Worm (Caenorhabditis elegans) whole organism, young adult: ENCODE measurements around the gene str-188.
A peak's percentile ranks its signal among the peaks of the same experiment; 100 is the strongest.

Experiments
- D2030.7 ChIP-seq: fragments of 200-800 bp; sonication (Bioruptor generic); IDR thresholded peaks from 2 replicates; pipeline ENCODE4 v1.3.6; 2022; ENCODE audit warnings: missing genetic modification reagents, missing genetic modification characterization, missing compliant biosample characterization
- F37B4.10 ChIP-seq: fragments of 200-800 bp; sonication (Bioruptor generic); IDR thresholded peaks from 2 replicates; pipeline ENCODE4 v1.3.6; 2022; ENCODE audit warnings: missing genetic modification characterization, missing compliant biosample characterization
- Y53G8AR.9 ChIP-seq: fragments of 200-800 bp; sonication (Bioruptor generic); conservative IDR thresholded peaks from 2 replicates; pipeline ENCODE4 v1.3.6; 2022; ENCODE audit warnings: missing genetic modification reagents, missing genetic modification characterization, missing compliant biosample characterization
- Y56A3A.18 ChIP-seq: fragments of 200-800 bp; sonication (Bioruptor generic); IDR thresholded peaks from 2 replicates; pipeline ENCODE4 v1.3.6; 2022; ENCODE audit warnings: missing genetic modification reagents, missing genetic modification characterization, missing compliant biosample characterization
- Y79H2A.3 ChIP-seq: fragments of 200-800 bp; sonication (Bioruptor generic); conservative IDR thresholded peaks from 2 replicates; pipeline ENCODE4 v1.3.6; 2022; ENCODE audit warnings: missing genetic modification reagents, missing genetic modification characterization, missing compliant biosample characterization
- ZK185.1 ChIP-seq: sonication (generic microtip); optimal IDR thresholded peaks from 2 replicates; lab custom pipeline; 2016; ENCODE audit warnings: mild to moderate bottlenecking, missing genetic modification characterization, missing compliant biosample characterization; ENCODE audit not compliant: poor library complexity, severe bottlenecking
- ama-1 ChIP-seq, 3 experiments: fragments of 150-350 bp in 1 of 3; sonication (generic microtip) in 2 of 3; optimal IDR thresholded peaks; 2 replicates each; lab custom pipeline; 2014 to 2018; ENCODE audit warnings: missing biosample characterization in 2 of 3, missing genetic modification characterization in 2 of 3, missing genetic modification reagents in 2 of 3
- athp-1 ChIP-seq: sonication (generic microtip); optimal IDR thresholded peaks from 2 replicates; lab custom pipeline; 2017; ENCODE audit warnings: mild to moderate bottlenecking, missing genetic modification characterization, missing compliant biosample characterization
- attf-3 ChIP-seq: fragments of 200-800 bp; sonication (Bioruptor generic); conservative IDR thresholded peaks from 2 replicates; pipeline ENCODE4 v1.3.6; 2022; ENCODE audit warnings: missing genetic modification reagents, missing genetic modification characterization, missing compliant biosample characterization
- attf-6 ChIP-seq: fragments of 200-800 bp; sonication (Bioruptor generic); IDR thresholded peaks from 2 replicates; pipeline ENCODE4 v1.3.6; 2022; ENCODE audit warnings: missing genetic modification reagents, missing genetic modification characterization, missing compliant biosample characterization
- ceh-100 ChIP-seq: fragments of 200-800 bp; sonication (Bioruptor generic); IDR thresholded peaks from 2 replicates; pipeline ENCODE4 v1.3.6; 2022; ENCODE audit warnings: missing genetic modification reagents, missing genetic modification characterization, missing compliant biosample characterization
- ceh-91 ChIP-seq: fragments of 200-800 bp; sonication (Bioruptor generic); IDR thresholded peaks from 2 replicates; pipeline ENCODE4 v1.3.6; 2022; ENCODE audit warnings: missing genetic modification reagents, missing genetic modification characterization, missing compliant biosample characterization
- chd-7 ChIP-seq: sonication (generic microtip); optimal IDR thresholded peaks from 2 replicates; lab custom pipeline; 2016; ENCODE audit warnings: mild to moderate bottlenecking, missing genetic modification characterization, moderate library complexity, missing compliant biosample characterization
- dpff-1 ChIP-seq: sonication (generic microtip); optimal IDR thresholded peaks from 2 replicates; lab custom pipeline; 2017; ENCODE audit warnings: mild to moderate bottlenecking, missing genetic modification characterization, missing compliant biosample characterization
- dpl-1 ChIP-seq: fragments of 150-350 bp; optimal IDR thresholded peaks from 2 replicates; lab custom pipeline; 2014; ENCODE audit warnings: missing biosample characterization, missing genetic modification reagents, missing genetic modification characterization
- egrh-3 ChIP-seq: fragments of 200-800 bp; sonication (Bioruptor generic); IDR thresholded peaks from 2 replicates; pipeline ENCODE4 v1.3.6; 2022; ENCODE audit warnings: missing genetic modification reagents, missing genetic modification characterization, missing compliant biosample characterization
- ekl-4 ChIP-seq: fragments of 200-800 bp; sonication (Bioruptor generic); IDR thresholded peaks from 2 replicates; pipeline ENCODE4 v1.3.6; 2022; ENCODE audit warnings: missing genetic modification reagents, missing genetic modification characterization, missing compliant biosample characterization
- fkh-3 ChIP-seq: sonication (generic microtip); optimal IDR thresholded peaks from 2 replicates; lab custom pipeline; 2016; ENCODE audit warnings: mild to moderate bottlenecking, missing genetic modification characterization, missing compliant biosample characterization
- hlh-12 ChIP-seq: sonication (generic microtip); optimal IDR thresholded peaks from 2 replicates; lab custom pipeline; 2016; ENCODE audit warnings: missing genetic modification characterization, missing compliant biosample characterization
- lag-1 ChIP-seq: fragments of 200-800 bp; sonication (Bioruptor generic); IDR thresholded peaks from 2 replicates; pipeline ENCODE4 v1.3.6; 2022; ENCODE audit warnings: missing genetic modification reagents, missing genetic modification characterization, missing compliant biosample characterization
- lin-26 ChIP-seq: fragments of 200-800 bp; sonication (Bioruptor generic); IDR thresholded peaks from 2 replicates; pipeline ENCODE4 v1.3.6; 2022; ENCODE audit warnings: missing genetic modification reagents, missing genetic modification characterization, missing compliant biosample characterization
- lin-40 ChIP-seq: sonication (generic microtip); optimal IDR thresholded peaks from 2 replicates; lab custom pipeline; 2016; ENCODE audit warnings: missing genetic modification characterization, mild to moderate bottlenecking, missing compliant biosample characterization, missing genotype, missing genetic modification reagents
- lsl-1 ChIP-seq: fragments of 200-800 bp; sonication (Bioruptor generic); optimal IDR thresholded peaks from 2 replicates; lab custom pipeline; 2018; ENCODE audit warnings: mild to moderate bottlenecking, missing genetic modification characterization, moderate library complexity, missing compliant biosample characterization
- mel-28 ChIP-seq: sonication (generic microtip); optimal IDR thresholded peaks from 2 replicates; lab custom pipeline; 2016; ENCODE audit warnings: borderline replicate concordance, mild to moderate bottlenecking, missing genetic modification characterization, missing compliant biosample characterization
- nhr-120 ChIP-seq: fragments of 200-800 bp; sonication (Bioruptor generic); IDR thresholded peaks from 2 replicates; pipeline ENCODE4 v1.3.6; 2022; ENCODE audit warnings: missing genetic modification characterization, missing compliant biosample characterization
- nhr-80 ChIP-seq: sonication (generic microtip); optimal IDR thresholded peaks from 2 replicates; lab custom pipeline; 2016; ENCODE audit warnings: missing genetic modification characterization, missing compliant biosample characterization
- nhr-90 ChIP-seq: sonication (generic microtip); optimal IDR thresholded peaks from 2 replicates; lab custom pipeline; 2016; ENCODE audit warnings: missing genotype, mild to moderate bottlenecking, missing genetic modification characterization, missing compliant biosample characterization
- repo-1 ChIP-seq: sonication (generic microtip); optimal IDR thresholded peaks from 2 replicates; lab custom pipeline; 2017; ENCODE audit warnings: mild to moderate bottlenecking, missing genetic modification characterization, missing compliant biosample characterization
- snpc-1.1 ChIP-seq: sonication (generic microtip); optimal IDR thresholded peaks from 2 replicates; lab custom pipeline; 2017; ENCODE audit warnings: missing genetic modification characterization, mild to moderate bottlenecking, missing compliant biosample characterization, antibody characterized with exemption, moderate library complexity, missing genotype, missing genetic modification reagents; ENCODE audit not compliant: insufficient read depth
- snpc-4 ChIP-seq, 5 experiments: fragments of 150-350 bp in 1 of 5; sonication (generic microtip) in 4 of 5; optimal IDR thresholded peaks; 2 replicates each; lab custom pipeline; 2014 to 2018; ENCODE audit warnings: missing genetic modification characterization in 5 of 5, missing biosample characterization in 3 of 5, antibody characterized with exemption in 2 of 5, mild to moderate bottlenecking in 2 of 5, missing compliant biosample characterization in 2 of 5, missing genotype in 2 of 5, moderate library complexity in 2 of 5, missing genetic modification reagents in 1 of 5
- zim-3 ChIP-seq: sonication (generic microtip); optimal IDR thresholded peaks from 2 replicates; lab custom pipeline; 2017; ENCODE audit warnings: mild to moderate bottlenecking, missing genetic modification characterization, moderate library complexity, missing compliant biosample characterization
- ztf-26 ChIP-seq: sonication (generic microtip); optimal IDR thresholded peaks from 2 replicates; lab custom pipeline; 2017; ENCODE audit warnings: missing genetic modification characterization, missing compliant biosample characterization

Gene str-188

DNA sequence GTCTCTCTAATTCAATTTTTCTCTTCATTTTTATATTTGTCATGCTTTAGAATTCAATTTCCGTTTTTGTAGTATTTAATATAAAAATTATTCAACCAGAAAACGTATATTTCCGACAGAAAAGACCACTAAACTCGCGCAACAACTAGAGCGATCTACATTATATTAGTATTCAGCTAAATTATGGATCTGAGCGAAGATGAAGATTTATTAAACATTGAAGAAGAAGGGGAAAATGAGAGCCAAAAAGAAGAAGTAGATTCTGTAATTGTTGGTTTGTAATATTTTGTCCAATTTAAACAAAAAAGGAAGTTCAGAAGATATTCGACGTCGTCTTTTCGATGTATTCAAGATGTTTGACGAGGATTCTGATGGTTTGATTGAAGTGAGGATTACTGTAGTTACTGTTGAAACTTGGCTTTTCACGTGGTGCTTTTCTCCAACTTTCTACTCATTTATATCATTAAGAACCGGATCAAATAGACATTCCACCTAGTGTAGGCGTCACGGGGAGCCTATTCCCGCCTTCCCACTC lies 17.5 kb downstream of the str-188 start, which contains the start of gene cal-7:
TSS of gene cal-7 (plus strand) at position 184 of the 535 bp plus-strand sequence.
- peak; percentile 24 for TF ChIP-seq chd-7 (tag; lab: Kevin White, UChicago)
- peak; percentile 53 for TF ChIP-seq repo-1 (tag; lab: Kevin White, UChicago)
- 0 out of 2 replicates have a peak, but pooled peaks have one; percentile 11 for TF ChIP-seq ceh-91 (GFP tag; lab: Robert Waterston, UW)
- TF ChIP-seq egrh-3 (GFP tag; lab: Robert Waterston, UW) = no peak
- peak; percentile 3 for TF ChIP-seq dpff-1
- TF ChIP-seq ztf-26 = peak; percentile 55
- TF ChIP-seq lin-40 = peak; percentile 18
- TF ChIP-seq ZK185.1 (tag; lab: Kevin White, UChicago) = peak; percentile 15
- no peak for TF ChIP-seq ama-1 (optimal IDR thresholded peaks at IDR 0.05; lab: Kevin White, UChicago)
- TF ChIP-seq ama-1 (GFP tag; optimal IDR thresholded peaks at IDR 0.05; lab: Kevin White, UChicago) = peak in 1 of 2 experiments; percentile 61
- no peak for TF ChIP-seq snpc-4 (GFP tag; optimal IDR thresholded peaks at IDR 0.05; lab: Kevin White, UChicago)
- TF ChIP-seq snpc-4 (tag; optimal IDR thresholded peaks at IDR 0.05; lab: Kevin White, UChicago) = no peak
- TF ChIP-seq ekl-4 (GFP tag; lab: Robert Waterston, UW) = 0 out of 2 replicates have a peak, but pooled peaks have one; percentile 29

ce11 chrV:9737287-9737686 lies 20.8 kb downstream of the str-188 start, which contains the start of gene aqp-4:
TSS of gene aqp-4 (plus strand) at chrV:9737556.
- TF ChIP-seq nhr-80 = peak; percentile 64
- no peak for TF ChIP-seq D2030.7 (GFP tag; lab: Robert Waterston, UW)
- TF ChIP-seq attf-3 (GFP tag; lab: Robert Waterston, UW) = no peak
- TF ChIP-seq, all 124 proteins: peak for 1

DNA sequence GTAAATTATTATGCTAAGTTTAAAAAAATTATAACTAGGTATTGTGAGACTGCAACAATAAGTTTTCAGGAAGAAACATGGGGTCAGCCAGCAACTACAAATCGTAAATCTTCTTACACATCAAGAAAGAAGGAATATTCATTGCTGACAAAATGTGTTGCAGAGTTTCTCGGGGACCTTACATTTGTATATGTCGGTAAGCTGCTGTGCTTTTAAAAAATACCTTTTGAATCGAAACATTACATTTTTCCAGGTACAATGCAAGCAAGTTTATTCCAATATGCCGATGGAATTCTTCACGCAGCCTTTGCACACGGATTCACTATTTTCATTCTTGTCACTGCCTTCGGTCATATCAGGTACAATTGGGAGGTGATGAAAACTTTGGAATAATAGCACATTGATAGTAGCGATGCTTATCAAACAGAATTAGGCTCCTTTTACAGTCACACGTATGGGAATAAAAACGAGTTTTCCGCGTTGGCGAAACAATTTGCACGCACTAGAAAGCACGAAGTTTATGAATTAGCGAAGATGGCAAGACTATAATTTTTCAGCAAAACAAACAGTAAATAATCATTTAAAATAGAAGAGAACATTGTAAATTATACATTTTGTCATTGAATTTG lies 21.7 kb downstream of the str-188 start:
- peak; percentile 48 for TF ChIP-seq nhr-80
- no peak for TF ChIP-seq nhr-120 (GFP tag; lab: Robert Waterston, UW)
- no peak for TF ChIP-seq dpl-1 (GFP tag; lab: Kevin White, UChicago)
- TF ChIP-seq, all 124 proteins: peak for 1

DNA sequence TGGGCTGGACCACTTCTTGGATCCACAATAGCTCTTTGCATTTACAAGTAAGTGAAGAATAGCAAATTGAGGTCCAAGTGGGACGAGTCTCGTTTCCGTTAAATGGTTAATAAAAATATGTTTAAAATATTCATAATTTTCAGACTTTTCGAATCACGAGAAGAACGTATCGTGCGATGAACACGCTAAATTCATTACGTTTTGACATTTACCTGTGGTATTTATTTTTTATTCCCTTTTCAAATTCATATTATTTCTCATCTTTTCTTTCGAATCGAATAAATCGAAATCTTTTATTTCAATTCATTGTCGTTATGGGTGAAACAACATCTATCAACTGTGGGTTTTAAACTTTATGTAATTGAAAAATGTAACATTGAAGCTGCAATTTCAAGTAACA lies 22.9 kb downstream of the str-188 start, which contains the start of gene marc-1:
TSS of gene marc-1 (plus strand) at position 301 of the 400 bp plus-strand sequence.
- TF ChIP-seq attf-6 (GFP tag; lab: Robert Waterston, UW) (no peak), repo-1 (tag; lab: Kevin White, UChicago) (no peak)

ce11 chrV:9740858-9741257 lies 24.4 kb downstream of the str-188 start, which contains the start of gene sta-2:
TSS of gene sta-2 (plus strand) at chrV:9741206.
- TF ChIP-seq lin-26 (GFP tag; lab: Robert Waterston, UW) (no peak), lin-40 (peak; percentile 27)
- TF ChIP-seq, all 124 proteins: peak for 1

- TF ChIP-seq mel-28 (tag; lab: Kevin White, UChicago) = no peak
- no peak for TF ChIP-seq F37B4.10 (GFP tag; lab: Robert Waterston, UW)
- TF ChIP-seq zim-3 = peak; percentile 17
Measured at ce11 chrV:9744934-9745333, 28.4 kb downstream of the str-188 start, which contains the start of gene F58E6.13. TSS of gene F58E6.13 (plus strand) at chrV:9745234.

- no peak for TF ChIP-seq chd-7 (tag; lab: Kevin White, UChicago)
- no peak for TF ChIP-seq ceh-100 (GFP tag; lab: Robert Waterston, UW)
- TF ChIP-seq, all 124 proteins: peak for 0
Measured at ce11 chrV:9750308-9750707, 33.8 kb downstream of the str-188 start, which contains the start of gene F58E6.4. TSS of gene F58E6.4 (minus strand) at chrV:9750408.

DNA sequence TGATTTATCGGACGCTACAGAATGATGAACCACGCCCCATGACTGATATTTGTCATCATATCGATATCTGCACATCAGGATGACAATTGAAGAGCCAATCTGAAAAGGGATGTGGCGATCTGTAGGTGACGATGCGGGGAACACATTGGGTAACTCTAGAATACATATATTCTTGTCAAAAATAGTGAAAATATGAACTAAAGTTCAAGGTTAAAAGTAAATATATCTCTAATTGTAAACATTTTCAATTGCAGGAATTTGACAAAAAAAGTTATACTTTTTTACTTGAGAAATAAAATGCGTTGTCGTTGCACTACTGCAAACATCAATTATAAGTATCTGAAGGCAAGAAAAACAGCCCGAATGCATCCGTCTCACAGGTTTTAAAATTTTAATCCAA lies 36.4 kb downstream of the str-188 start, which contains the start of gene F58E6.6:
TSS of gene F58E6.6 (minus strand) at position 101 of the 400 bp plus-strand sequence.
- TF ChIP-seq F37B4.10 (GFP tag; lab: Robert Waterston, UW) (no peak), lin-40 (no peak), Y56A3A.18 (GFP tag; lab: Robert Waterston, UW) (no peak), fkh-3 (tag; lab: Kevin White, UChicago) (no peak), lag-1 (GFP tag; lab: Robert Waterston, UW) (no peak), ceh-100 (GFP tag; lab: Robert Waterston, UW) (no peak), nhr-90 (tag; lab: Kevin White, UChicago) (no peak), Y53G8AR.9 (GFP tag; lab: Robert Waterston, UW) (no peak), dpff-1 (no peak), snpc-1.1 (tag; lab: Kevin White, UChicago) (no peak), hlh-12 (tag; lab: Kevin White, UChicago) (no peak), athp-1 (tag; lab: Kevin White, UChicago) (no peak), lsl-1 (GFP tag; lab: Kevin White, UChicago) (no peak), Y79H2A.3 (no peak)
